Worm (Caenorhabditis elegans) whole organism, late embryonic: Measurements from ENCODE around the gene let-413.

ENCODE experiments used
- fkh-6 ChIP-seq: sonication (generic microtip); optimal IDR thresholded peaks from 2 replicates; lab custom pipeline; 2016; ENCODE audit warnings: missing genetic modification characterization, missing compliant biosample characterization
- hlh-15 ChIP-seq: sonication (generic microtip); optimal IDR thresholded peaks from 2 replicates; lab custom pipeline; 2016; ENCODE audit warnings: missing genetic modification characterization, missing compliant biosample characterization
- pha-4 ChIP-seq: fragments of 150-350 bp; optimal IDR thresholded peaks from 2 replicates; lab custom pipeline; 2018; ENCODE audit warnings: missing biosample characterization, missing genetic modification reagents, missing genetic modification characterization
- rnt-1 ChIP-seq: sonication (generic microtip); optimal IDR thresholded peaks from 2 replicates; lab custom pipeline; 2016; ENCODE audit warnings: missing genetic modification characterization, missing compliant biosample characterization

ce11 chrV:7956218-7956617, 21.4 kb downstream of the let-413 start, which contains the start of gene pals-34:
- TF ChIP-seq fkh-6 (no peak), rnt-1 (tag; lab: Kevin White, UChicago) (no peak), pha-4 (tag; lab: Kevin White, UChicago) (no peak), hlh-15 (tag; lab: Kevin White, UChicago) (no peak)
